Worm (Caenorhabditis elegans): Measurements from ENCODE around the gene cdh-4.

DNA sequence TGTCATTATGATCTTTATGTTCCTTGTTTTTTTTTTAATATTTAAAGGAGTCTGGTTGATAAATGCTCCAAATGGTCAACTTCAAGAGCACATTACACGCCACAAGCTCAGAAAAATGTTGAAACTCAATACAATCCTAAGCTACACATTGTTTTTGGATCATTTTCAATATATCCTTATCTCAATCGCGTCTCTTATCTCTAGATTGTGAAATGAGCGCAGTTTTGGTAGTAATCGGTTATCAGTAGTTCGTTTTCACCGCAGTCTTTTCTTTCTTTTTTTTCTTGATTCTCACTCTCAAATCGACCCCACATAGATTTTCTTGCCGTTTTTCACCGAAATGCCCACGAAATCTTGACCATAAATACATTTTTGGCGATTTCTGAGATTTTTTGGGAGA, 32.7 kb downstream of the cdh-4 start:
- TF ChIP-seq hnd-1 (tag; optimal IDR thresholded peaks at IDR 0.05), result no peak
- TF ChIP-seq hmbx-1 (tag; optimal IDR thresholded peaks at IDR 0.05), result no peak
- TF ChIP-seq ama-1 (optimal IDR thresholded peaks at IDR 0.05), result no peak
- no peak for TF ChIP-seq flt-1 (GFP tag; IDR thresholded peaks at IDR 0.05)
- TF ChIP-seq scrt-1 (GFP tag; IDR thresholded peaks at IDR 0.05), result no peak
- no peak for TF ChIP-seq ceh-36 (tag; optimal IDR thresholded peaks at IDR 0.05)
- no peak for TF ChIP-seq sea-1 (GFP tag; conservative IDR thresholded peaks at IDR 0.05)
- TF ChIP-seq hmg-4 (GFP tag; optimal IDR thresholded peaks at IDR 0.05), result no peak
- TF ChIP-seq tbx-37 (GFP tag; conservative IDR thresholded peaks at IDR 0.05), result no peak
- no peak for TF ChIP-seq tbx-11 (GFP tag; IDR thresholded peaks at IDR 0.05)
- no peak for TF ChIP-seq aly-1 (tag; optimal IDR thresholded peaks at IDR 0.05)
- no peak for TF ChIP-seq pes-1 (GFP tag; IDR thresholded peaks at IDR 0.05)
- TF ChIP-seq ets-7 (tag; optimal IDR thresholded peaks at IDR 0.05), result no peak
- TF ChIP-seq F13C5.2 (tag; optimal IDR thresholded peaks at IDR 0.05), result no peak
